Fruit fly (Drosophila melanogaster) Kc167 (cell line): ENCODE data around the gene CG42709.

ENCODE experiments used
- Myc ChIP-seq: fragments of >200 bp; optimal IDR thresholded peaks from 2 replicates; lab custom pipeline; 2017; ENCODE audit warnings: missing external identifiers
- Sin3A ChIP-seq: fragments of >200 bp; optimal IDR thresholded peaks from 2 replicates; lab custom pipeline; 2018; ENCODE audit warnings: missing external identifiers
- h ChIP-seq: fragments of >200 bp; optimal IDR thresholded peaks from 3 replicates; lab custom pipeline; 2018; ENCODE audit warnings: missing external identifiers
- insv ChIP-seq: fragments of >200 bp; optimal IDR thresholded peaks from 3 replicates; lab custom pipeline; 2018; ENCODE audit warnings: missing external identifiers
- psq ChIP-seq: fragments of >200 bp; optimal IDR thresholded peaks from 2 replicates; lab custom pipeline; 2017; ENCODE audit warnings: missing external identifiers
- ttk ChIP-seq: sonication (Bioruptor generic); optimal IDR thresholded peaks from 2 replicates; lab custom pipeline; 2017; ENCODE audit warnings: missing external identifiers

CG42709 gene

dm6 chr3L:12803159-12804034 is 13.4 kb downstream of the CG42709 start:
- TF ChIP-seq Sin3A (lab: Kevin White, UChicago) (no peak), insv (lab: Kevin White, UChicago) (no peak), ttk (lab: Kevin White, UChicago) (no peak), h (lab: Kevin White, UChicago) (no peak), psq (lab: Kevin White, UChicago) (no peak), Myc (no peak)

DNA sequence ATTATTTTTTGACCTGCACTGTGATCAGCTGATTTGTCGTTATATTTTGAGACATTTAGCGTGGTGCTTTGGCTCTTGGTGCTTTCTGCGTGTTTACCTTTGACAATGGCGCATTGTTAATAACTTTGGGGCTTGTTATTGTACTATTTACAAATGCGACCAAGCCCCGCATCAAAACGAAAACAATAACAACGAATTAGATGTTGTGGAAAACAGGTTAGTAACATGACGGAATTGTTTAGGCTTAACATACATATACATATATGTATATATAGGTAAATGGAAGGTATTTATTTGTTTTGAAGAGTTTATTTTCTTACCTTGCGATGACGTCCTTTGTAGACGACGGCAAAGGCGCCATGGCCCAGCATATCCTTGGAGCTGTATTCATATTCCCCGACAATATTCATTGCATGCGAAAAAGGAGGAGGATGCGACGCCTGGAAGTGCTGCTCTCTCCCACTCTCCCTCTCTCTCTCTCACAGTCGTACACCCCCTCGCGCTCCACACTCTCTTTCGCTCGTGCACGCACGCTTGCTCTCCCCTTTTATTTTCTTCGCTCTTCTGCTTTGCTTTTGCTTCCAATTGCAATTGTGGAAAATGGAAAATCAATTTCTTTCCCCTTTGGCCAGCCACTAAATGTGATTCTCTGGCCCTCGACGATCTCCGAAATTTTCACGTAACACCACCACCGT is 14.2 kb downstream of the CG42709 start:
- TF ChIP-seq psq (lab: Kevin White, UChicago) (no peak), insv (lab: Kevin White, UChicago) (no peak), Sin3A (lab: Kevin White, UChicago) (no peak), ttk (lab: Kevin White, UChicago) (no peak), Myc (no peak), h (lab: Kevin White, UChicago) (no peak)

dm6 chr3L:12804730-12805170 is 14.8 kb downstream of the CG42709 start, which contains the start of gene Atg1:
Atg1 (minus strand) TSS chr3L:12805116.
- TF ChIP-seq Myc (no peak), psq (lab: Kevin White, UChicago) (no peak), Sin3A (lab: Kevin White, UChicago) (no peak), insv (lab: Kevin White, UChicago) (no peak), ttk (lab: Kevin White, UChicago) (no peak), h (lab: Kevin White, UChicago) (no peak)

dm6 chr3L:12805660-12806289 is 15.8 kb downstream of the CG42709 start, which contains the start of gene Sap130:
Sap130 (plus strand) TSS chr3L:12805902.
- TF ChIP-seq h (lab: Kevin White, UChicago) (no peak), Sin3A (lab: Kevin White, UChicago) (no peak), ttk (lab: Kevin White, UChicago) (no peak), psq (lab: Kevin White, UChicago) (no peak), Myc (no peak), insv (lab: Kevin White, UChicago) (no peak)

DNA sequence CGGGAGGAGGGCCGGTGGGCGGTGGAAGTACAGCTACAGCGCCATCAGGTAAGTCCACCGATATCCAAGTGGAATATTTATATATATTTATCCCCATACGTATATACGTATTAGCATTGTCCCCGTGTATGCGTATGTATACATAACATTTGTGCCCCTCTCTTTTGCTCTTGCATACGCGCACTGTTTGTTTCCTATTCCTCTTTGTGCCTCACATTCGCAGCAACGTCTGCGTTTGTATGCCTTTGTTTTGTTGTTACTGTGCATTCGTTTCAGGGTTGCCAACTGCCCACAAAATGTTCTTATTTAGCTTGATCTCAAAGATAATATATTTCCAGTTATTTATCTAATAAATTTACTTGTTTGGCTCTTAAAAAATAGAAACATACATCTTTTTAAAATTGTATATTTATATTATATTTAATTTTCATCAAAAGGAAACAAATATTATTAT is 16.3 kb downstream of the CG42709 start:
- TF ChIP-seq insv (lab: Kevin White, UChicago): no peak
- TF ChIP-seq ttk (lab: Kevin White, UChicago): no peak
- TF ChIP-seq psq (lab: Kevin White, UChicago): peak; percentile 97
- TF ChIP-seq Myc: no peak

- TF ChIP-seq psq (lab: Kevin White, UChicago) (no peak), insv (lab: Kevin White, UChicago) (no peak)
Observed at dm6 chr3L:12808421-12808820, 18.4 kb downstream of the CG42709 start, which contains the start of gene CG32110. CG32110 (plus strand) TSS chr3L:12808721.

- TF ChIP-seq h (lab: Kevin White, UChicago) (no peak), ttk (lab: Kevin White, UChicago) (no peak), Sin3A (lab: Kevin White, UChicago) (no peak), insv (lab: Kevin White, UChicago) (no peak), Myc (no peak), psq (lab: Kevin White, UChicago) (no peak)
Observed at dm6 chr3L:12813907-12814306, 23.9 kb downstream of the CG42709 start, which contains the start of the genes Sf3a2 and CG42588. Sf3a2 (minus strand) TSS chr3L:12814019. CG42588 (plus strand) TSS chr3L:12814254.

- TF ChIP-seq h (lab: Kevin White, UChicago) (no peak), psq (lab: Kevin White, UChicago) (no peak)
Observed at dm6 chr3L:12814806-12815205, 24.8 kb downstream of the CG42709 start.

DNA sequence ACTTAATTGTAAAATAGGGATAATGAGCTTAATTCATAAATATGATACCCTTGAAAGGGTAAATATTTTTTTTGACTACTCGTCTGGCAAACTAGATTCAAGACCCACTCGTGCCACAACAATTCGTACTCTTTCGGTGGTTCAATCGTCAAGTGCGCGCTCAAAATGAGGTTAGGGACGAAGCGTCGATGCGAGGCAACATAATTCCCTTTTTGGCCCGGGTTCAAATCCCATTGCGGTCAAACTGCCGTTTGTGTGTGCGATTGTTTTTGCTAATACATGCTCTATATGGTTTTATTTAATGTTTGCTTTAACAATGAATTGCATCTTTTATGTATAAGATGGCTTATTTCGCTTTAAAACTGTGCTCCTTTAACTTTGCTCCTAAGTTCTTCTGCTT is 25.8 kb downstream of the CG42709 start:
- TF ChIP-seq insv (lab: Kevin White, UChicago) (no peak), Sin3A (lab: Kevin White, UChicago) (no peak), ttk (lab: Kevin White, UChicago) (no peak), psq (lab: Kevin White, UChicago) (no peak), h (lab: Kevin White, UChicago) (no peak), Myc (no peak)

dm6 chr3L:12827705-12828104 is 37.7 kb downstream of the CG42709 start:
- TF ChIP-seq ttk (lab: Kevin White, UChicago) (no peak), Myc (no peak), insv (lab: Kevin White, UChicago) (no peak), psq (lab: Kevin White, UChicago) (no peak), h (lab: Kevin White, UChicago) (no peak), Sin3A (lab: Kevin White, UChicago) (no peak)

DNA sequence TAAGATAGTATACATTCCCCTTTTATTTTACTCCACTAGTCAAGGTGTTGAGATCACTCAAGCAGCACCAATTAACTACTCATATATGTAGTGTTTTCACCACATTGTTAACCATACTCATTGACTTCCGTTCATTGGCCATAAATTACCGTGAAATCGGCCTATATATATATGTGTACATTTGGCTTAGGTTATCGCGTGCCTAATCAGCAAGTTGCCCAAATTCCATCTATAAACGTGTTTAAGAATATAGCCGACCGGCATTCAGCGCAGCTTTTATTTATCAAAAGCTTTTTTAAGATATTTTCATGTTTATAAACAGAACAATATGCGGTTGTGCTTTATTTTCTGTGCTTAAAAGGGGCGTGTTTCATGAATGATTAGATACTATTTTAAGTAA is 38.5 kb downstream of the CG42709 start:
- TF ChIP-seq Sin3A (lab: Kevin White, UChicago) (no peak), ttk (lab: Kevin White, UChicago) (no peak), psq (lab: Kevin White, UChicago) (no peak), insv (lab: Kevin White, UChicago) (no peak), h (lab: Kevin White, UChicago) (no peak), Myc (no peak)
